Fruit fly (Drosophila melanogaster): Measurements from ENCODE around the gene CG10428.
A peak's percentile ranks its signal among the peaks of the same experiment; 100 is the strongest.

Gene CG10428

DNA sequence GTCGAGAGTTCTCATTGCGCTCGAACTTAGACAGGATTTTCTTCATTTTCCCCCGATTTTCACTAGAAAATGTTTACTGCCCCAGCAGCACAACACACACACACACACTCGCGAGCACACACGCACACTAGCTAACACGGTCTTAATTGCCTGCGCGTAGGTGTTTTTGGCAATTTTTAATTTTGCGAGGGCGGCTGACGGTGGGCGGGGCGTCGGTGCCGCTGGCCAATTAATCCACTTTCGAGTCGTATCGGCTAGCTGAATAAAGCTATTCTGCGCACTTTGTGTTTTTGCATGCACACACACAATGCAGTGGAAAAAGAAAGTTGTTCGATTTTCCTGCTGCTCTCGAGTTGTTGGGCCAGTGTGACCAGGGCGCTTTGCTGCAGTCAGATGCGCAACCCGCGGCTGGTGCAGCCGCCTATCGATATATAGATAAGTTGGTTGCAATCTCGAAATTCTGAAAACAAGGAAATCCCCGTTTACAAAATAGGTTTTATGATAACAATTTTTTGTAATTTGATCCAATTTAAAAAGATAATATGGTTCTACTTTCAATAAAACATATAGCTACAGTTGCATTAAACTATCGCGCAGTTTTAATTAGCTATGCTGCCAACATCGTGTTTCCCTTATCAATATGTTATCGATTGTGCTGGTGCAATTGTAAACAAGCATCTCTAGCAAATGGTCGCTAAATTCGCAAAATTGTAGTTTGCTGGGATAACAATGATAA is 19.9 kb downstream of the CG10428 start, which contains the start of the genes Nak and Tango6 (continued):
- no peak for TF ChIP-seq B-H1 (GFP tag; IDR thresholded peaks at IDR 0.05)
- no peak for TF ChIP-seq CG11085 (GFP tag; IDR thresholded peaks at IDR 0.05)
- no peak for TF ChIP-seq al (GFP tag; IDR thresholded peaks at IDR 0.05)
- TF ChIP-seq unc-4 (GFP tag; IDR thresholded peaks at IDR 0.05; ENCODE audit: partially characterized antibody), result peak; percentile 96
- TF ChIP-seq sna (GFP tag; IDR thresholded peaks at IDR 0.05; ENCODE audit: partially characterized antibody), result peak; percentile 98
- TF ChIP-seq twi (tag; optimal IDR thresholded peaks at IDR 0.05), result peak; percentile 39
- peak; percentile 13 for TF ChIP-seq Sox100B (GFP tag; optimal IDR thresholded peaks at IDR 0.05)
- TF ChIP-seq Meics (GFP tag; optimal IDR thresholded peaks at IDR 0.05), result no peak
- no peak for TF ChIP-seq tgo (GFP tag; IDR thresholded peaks at IDR 0.05)
- peak; percentile 41 for TF ChIP-seq CG13424 (tag; optimal IDR thresholded peaks at IDR 0.05)
- TF ChIP-seq HmgD (GFP tag; optimal IDR thresholded peaks at IDR 0.05), result peak; percentile 67
- TF ChIP-seq corto (GFP tag; optimal IDR thresholded peaks at IDR 0.05), result no peak
- TF ChIP-seq Camta (GFP tag; optimal IDR thresholded peaks at IDR 0.05), result peak; percentile 40
- TF ChIP-seq pros (GFP tag; optimal IDR thresholded peaks at IDR 0.05), result no peak
- TF ChIP-seq vvl (GFP tag; IDR thresholded peaks at IDR 0.05), result 0 out of 2 replicates have a peak, but pooled peaks have one; percentile 22
- TF ChIP-seq pum (GFP tag; optimal IDR thresholded peaks at IDR 0.05), result no peak
- no peak for TF ChIP-seq lab (GFP tag; optimal IDR thresholded peaks at IDR 0.05)
- no peak for TF ChIP-seq CG10274 (GFP tag; optimal IDR thresholded peaks at IDR 0.05)
- TF ChIP-seq CG43689 (GFP tag; IDR thresholded peaks at IDR 0.05), result no peak
- no peak for TF ChIP-seq prd (optimal IDR thresholded peaks at IDR 0.05)
- TF ChIP-seq prd (GFP tag; IDR thresholded peaks at IDR 0.05), result peak; percentile 33; the same call in 1 of the 3 replicates
- no peak for TF ChIP-seq Doc2 (GFP tag; IDR thresholded peaks at IDR 0.05)
- no peak for TF ChIP-seq Lpt (GFP tag; optimal IDR thresholded peaks at IDR 0.05)
- TF ChIP-seq CG8290 (GFP tag; optimal IDR thresholded peaks at IDR 0.05), result peak; percentile 24
- TF ChIP-seq CG8290 (tag; optimal IDR thresholded peaks at IDR 0.05), result peak; percentile 14 to 51
- peak; percentile 10 for TF ChIP-seq CG3838 (GFP tag; optimal IDR thresholded peaks at IDR 0.05)
- TF ChIP-seq fu2 (GFP tag; optimal IDR thresholded peaks at IDR 0.05), result no peak
- no peak for TF ChIP-seq Drgx (GFP tag; IDR thresholded peaks at IDR 0.05)
- TF ChIP-seq CG12769 (tag; optimal IDR thresholded peaks at IDR 0.05), result no peak
- peak; percentile 95 for TF ChIP-seq gsb-n (tag; optimal IDR thresholded peaks at IDR 0.05)
- TF ChIP-seq CG6689 (GFP tag; IDR thresholded peaks at IDR 0.05), result no peak
- TF ChIP-seq nom (GFP tag; optimal IDR thresholded peaks at IDR 0.05), result no peak
- TF ChIP-seq CG7357 (GFP tag; IDR thresholded peaks at IDR 0.05), result no peak
- TF ChIP-seq CG34224 (GFP tag; IDR thresholded peaks at IDR 0.05; ENCODE audit: partially characterized antibody), result peak; percentile 96
- TF ChIP-seq Rfx (GFP tag; IDR thresholded peaks at IDR 0.05), result no peak
- TF ChIP-seq kay (GFP tag; optimal IDR thresholded peaks at IDR 0.05), result no peak
- no peak for TF ChIP-seq Trl (optimal IDR thresholded peaks at IDR 0.05)
- TF ChIP-seq Trl (GFP tag; optimal IDR thresholded peaks at IDR 0.05), result peak; percentile 44
- no peak for TF ChIP-seq gcm2 (GFP tag; optimal IDR thresholded peaks at IDR 0.05)
- peak; percentile 50; the same call in 1 of the 2 replicates for TF ChIP-seq GATAe (GFP tag; conservative IDR thresholded peaks at IDR 0.05)
- TF ChIP-seq CTCF (GFP tag; optimal IDR thresholded peaks at IDR 0.05), result peak; percentile 32
- no peak for TF ChIP-seq mirr (GFP tag; optimal IDR thresholded peaks at IDR 0.05)
- TF ChIP-seq BtbVII (GFP tag; optimal IDR thresholded peaks at IDR 0.05), result no peak
- no peak for TF ChIP-seq trh (GFP tag; optimal IDR thresholded peaks at IDR 0.05)
- TF ChIP-seq toy (GFP tag; IDR thresholded peaks at IDR 0.05), result no peak
- no peak for TF ChIP-seq sens-2 (GFP tag; IDR thresholded peaks at IDR 0.05)
- no peak for TF ChIP-seq sob (GFP tag; IDR thresholded peaks at IDR 0.05)
- no peak for TF ChIP-seq odd (GFP tag; optimal IDR thresholded peaks at IDR 0.05)
- no peak for TF ChIP-seq chm (GFP tag; IDR thresholded peaks at IDR 0.05)
- no peak for TF ChIP-seq CG6654 (GFP tag; optimal IDR thresholded peaks at IDR 0.05)
- TF ChIP-seq Ravus (GFP tag; IDR thresholded peaks at IDR 0.05), result no peak
- peak; percentile 48 for TF ChIP-seq CG17802 (tag; optimal IDR thresholded peaks at IDR 0.05)
